Fruit fly (Drosophila melanogaster) whole organism, embryonic: ENCODE results near the gene her.
A peak's percentile ranks its signal among the peaks of the same experiment; 100 is the strongest.

Source experiments
- Atf-2 ChIP-seq: fragments of 200-800 bp; sonication (Bioruptor generic); optimal IDR thresholded peaks from 2 replicates; lab custom pipeline; 2016; ENCODE audit warnings: missing biosample characterization, missing genetic modification characterization
- CG11456 ChIP-seq: fragments of 200-800 bp; sonication (Bioruptor generic); IDR thresholded peaks from 3 replicates; pipeline ENCODE4 v1.3.6; 2022; ENCODE audit warnings: missing biosample characterization, missing genetic modification characterization
- CG13123 ChIP-seq: fragments of 200-800 bp; sonication (Bioruptor generic); optimal IDR thresholded peaks from 2 replicates; lab custom pipeline; 2016; ENCODE audit warnings: missing biosample characterization, missing genetic modification characterization
- CG13624 ChIP-seq: fragments of 200-800 bp; sonication (Bioruptor generic); optimal IDR thresholded peaks from 2 replicates; lab custom pipeline; 2016; ENCODE audit warnings: missing biosample characterization, missing genetic modification characterization
- CG13894 ChIP-seq: fragments of 200-800 bp; sonication (Bioruptor generic); optimal IDR thresholded peaks from 3 replicates; lab custom pipeline; 2018; ENCODE audit warnings: missing biosample characterization, mild to moderate bottlenecking, missing genetic modification characterization, moderate library complexity
- CG1602 ChIP-seq: fragments of 200-800 bp; sonication (Bioruptor generic); optimal IDR thresholded peaks from 3 replicates; lab custom pipeline; 2016; ENCODE audit warnings: missing biosample characterization, missing genetic modification characterization
- CG16813 ChIP-seq: fragments of 200-800 bp; sonication (Bioruptor generic); IDR thresholded peaks from 3 replicates; pipeline ENCODE4 v1.3.6; 2022; ENCODE audit warnings: missing biosample characterization, missing genetic modification characterization; ENCODE audit not compliant: partially characterized antibody
- CG18764 ChIP-seq: fragments of 200-800 bp; sonication (Bioruptor generic); optimal IDR thresholded peaks from 3 replicates; lab custom pipeline; 2016; ENCODE audit warnings: missing biosample characterization, missing genetic modification characterization
- CG3281 ChIP-seq: fragments of 200-800 bp; sonication (Bioruptor generic); optimal IDR thresholded peaks from 3 replicates; lab custom pipeline; 2017; ENCODE audit warnings: missing biosample characterization, mild to moderate bottlenecking, missing genetic modification characterization
- CG43689 ChIP-seq: fragments of 200-800 bp; sonication (Bioruptor generic); IDR thresholded peaks from 2 replicates; pipeline ENCODE4 v1.3.6; 2022; ENCODE audit warnings: missing biosample characterization, missing genetic modification characterization
- CG5180 ChIP-seq: fragments of 200-800 bp; sonication (Bioruptor generic); optimal IDR thresholded peaks from 3 replicates; lab custom pipeline; 2017; ENCODE audit warnings: missing biosample characterization, missing genetic modification characterization, mild to moderate bottlenecking, moderate library complexity, missing genetic modification reagents
- CG5245 ChIP-seq: fragments of 200-800 bp; sonication (Bioruptor generic); optimal IDR thresholded peaks from 3 replicates; lab custom pipeline; 2016; ENCODE audit warnings: missing biosample characterization, missing genetic modification characterization
- CG6254 ChIP-seq: fragments of 200-800 bp; sonication (Bioruptor generic); optimal IDR thresholded peaks from 3 replicates; lab custom pipeline; 2017; ENCODE audit warnings: mild to moderate bottlenecking, missing biosample characterization, missing genetic modification reagents, missing genetic modification characterization
- CG6272 ChIP-seq: fragments of 200-800 bp; sonication (Bioruptor generic); IDR thresholded peaks from 2 replicates; pipeline ENCODE4 v1.3.6; 2022; ENCODE audit warnings: missing biosample characterization, missing genetic modification characterization
- CG6791 ChIP-seq: fragments of 200-800 bp; sonication (Bioruptor generic); IDR thresholded peaks from 3 replicates; pipeline ENCODE4 v1.3.6; 2022; ENCODE audit warnings: missing biosample characterization, missing genetic modification characterization; ENCODE audit not compliant: partially characterized antibody
- CG7271 ChIP-seq: fragments of 200-800 bp; sonication (Bioruptor generic); optimal IDR thresholded peaks from 2 replicates; lab custom pipeline; 2018; ENCODE audit warnings: missing biosample characterization, mild to moderate bottlenecking, missing genetic modification characterization, moderate library complexity
- CG8478 ChIP-seq: fragments of >200 bp; optimal IDR thresholded peaks from 2 replicates; lab custom pipeline; 2018
- CG9215 ChIP-seq: fragments of 200-800 bp; sonication (Bioruptor generic); IDR thresholded peaks from 2 replicates; pipeline ENCODE4 v1.3.6; 2022; ENCODE audit warnings: missing biosample characterization, missing genetic modification characterization
- CG9797 ChIP-seq: fragments of 200-800 bp; sonication (Bioruptor generic); optimal IDR thresholded peaks from 3 replicates; lab custom pipeline; 2018; ENCODE audit warnings: missing biosample characterization, mild to moderate bottlenecking, missing genetic modification characterization
- Chrac-16 ChIP-seq: fragments of 200-800 bp; sonication (Bioruptor generic); optimal IDR thresholded peaks from 3 replicates; lab custom pipeline; 2016; ENCODE audit warnings: missing biosample characterization, missing genetic modification characterization
- D19A ChIP-seq: fragments of 200-800 bp; optimal IDR thresholded peaks from 3 replicates; lab custom pipeline; 2019; ENCODE audit warnings: missing biosample characterization, mild to moderate bottlenecking, missing genetic modification characterization, moderate library complexity
- Dad ChIP-seq: fragments of 200-800 bp; sonication (Bioruptor generic); optimal IDR thresholded peaks from 3 replicates; lab custom pipeline; 2016; ENCODE audit warnings: missing biosample characterization, missing genetic modification characterization
- Dp ChIP-seq: fragments of 200-800 bp; sonication (Bioruptor generic); optimal IDR thresholded peaks from 2 replicates; lab custom pipeline; 2018; ENCODE audit warnings: missing biosample characterization, mild to moderate bottlenecking, missing genetic modification characterization, moderate library complexity
- HLH4C ChIP-seq: fragments of 200-800 bp; sonication (Bioruptor generic); IDR thresholded peaks from 3 replicates; pipeline ENCODE4 v1.3.6; 2022; ENCODE audit warnings: missing biosample characterization, missing genetic modification characterization; ENCODE audit not compliant: partially characterized antibody
- HmgZ ChIP-seq: fragments of 200-800 bp; sonication (Bioruptor generic); optimal IDR thresholded peaks from 2 replicates; lab custom pipeline; 2018; ENCODE audit warnings: missing biosample characterization, mild to moderate bottlenecking, missing genetic modification characterization
- MBD-R2 ChIP-seq: fragments of 200-800 bp; sonication (Bioruptor generic); IDR thresholded peaks from 2 replicates; pipeline ENCODE4 v1.3.6; 2022; ENCODE audit warnings: missing biosample characterization, missing genetic modification characterization
- MESR4 ChIP-seq: fragments of 200-800 bp; sonication (Bioruptor generic); optimal IDR thresholded peaks from 2 replicates; lab custom pipeline; 2018; ENCODE audit warnings: missing biosample characterization, mild to moderate bottlenecking, missing genetic modification characterization, moderate library complexity
- Med ChIP-seq: fragments of 200-800 bp; sonication (Bioruptor generic); peaks from one replicate; lab custom pipeline; 2016; ENCODE audit warnings: missing biosample characterization, missing genetic modification characterization, mild to moderate bottlenecking, inconsistent platforms, moderate library complexity
- Nf-YB ChIP-seq: fragments of 200-800 bp; sonication (Bioruptor generic); optimal IDR thresholded peaks from 3 replicates; lab custom pipeline; 2019; ENCODE audit warnings: missing biosample characterization, mild to moderate bottlenecking, missing genetic modification characterization, moderate library complexity
- NfI ChIP-seq: fragments of 200-800 bp; sonication (Bioruptor generic); optimal IDR thresholded peaks from 3 replicates; lab custom pipeline; 2018; ENCODE audit warnings: missing biosample characterization, mild to moderate bottlenecking, missing genetic modification characterization, moderate library complexity
- Opbp ChIP-seq: fragments of 200-800 bp; sonication (Bioruptor generic); IDR thresholded peaks from 3 replicates; pipeline ENCODE4 v1.3.6; 2022; ENCODE audit warnings: missing biosample characterization, missing genetic modification characterization; ENCODE audit not compliant: partially characterized antibody
- Sox100B ChIP-seq: fragments of 200-800 bp; sonication (Bioruptor generic); optimal IDR thresholded peaks from 3 replicates; lab custom pipeline; 2018; ENCODE audit warnings: missing biosample characterization, mild to moderate bottlenecking, missing genetic modification characterization
- Spps ChIP-seq: fragments of 200-800 bp; sonication (Bioruptor generic); optimal IDR thresholded peaks from 2 replicates; lab custom pipeline; 2018; ENCODE audit warnings: missing biosample characterization, mild to moderate bottlenecking, missing genetic modification characterization
- Sry-β ChIP-seq: fragments of 200-800 bp; sonication (Bioruptor generic); optimal IDR thresholded peaks from 2 replicates; lab custom pipeline; 2018; ENCODE audit warnings: missing biosample characterization, mild to moderate bottlenecking, missing genetic modification characterization, moderate library complexity
- ap ChIP-seq: fragments of 200-800 bp; sonication (Bioruptor generic); IDR thresholded peaks from 2 replicates; pipeline ENCODE4 v1.3.6; 2022; ENCODE audit warnings: missing biosample characterization, missing genetic modification characterization
- ara ChIP-seq: fragments of 200-800 bp; sonication (Bioruptor generic); IDR thresholded peaks from 2 replicates; pipeline ENCODE4 v1.3.6; 2022; ENCODE audit warnings: missing biosample characterization, missing genetic modification characterization
- bbx ChIP-seq: fragments of 200-800 bp; sonication (Bioruptor generic); IDR thresholded peaks from 2 replicates; pipeline ENCODE4 v1.3.6; 2022; ENCODE audit warnings: missing biosample characterization, missing genetic modification characterization; ENCODE audit not compliant: partially characterized antibody
- ci ChIP-seq: fragments of 200-800 bp; sonication (Bioruptor generic); IDR thresholded peaks from 3 replicates; pipeline ENCODE4 v1.3.6; 2022; ENCODE audit warnings: missing biosample characterization, missing genetic modification characterization
- dan ChIP-seq: fragments of 200-800 bp; sonication (Bioruptor generic); IDR thresholded peaks from 2 replicates; pipeline ENCODE4 v1.3.6; 2022; ENCODE audit warnings: missing biosample characterization, missing genetic modification characterization
- danr ChIP-seq: fragments of 200-800 bp; sonication (Bioruptor generic); IDR thresholded peaks from 2 replicates; pipeline ENCODE4 v1.3.6; 2022; ENCODE audit warnings: missing biosample characterization, missing genetic modification characterization
- fd102C ChIP-seq: fragments of 200-800 bp; sonication (Bioruptor generic); optimal IDR thresholded peaks from 2 replicates; lab custom pipeline; 2018; ENCODE audit warnings: missing biosample characterization, mild to moderate bottlenecking, missing genetic modification characterization, moderate library complexity
- gem ChIP-seq: fragments of 200-800 bp; sonication (Bioruptor generic); optimal IDR thresholded peaks from 2 replicates; lab custom pipeline; 2019; ENCODE audit warnings: missing biosample characterization, mild to moderate bottlenecking, missing genetic modification characterization, moderate library complexity
- ham ChIP-seq: fragments of 200-800 bp; sonication (Bioruptor generic); IDR thresholded peaks from 2 replicates; pipeline ENCODE4 v1.3.6; 2022; ENCODE audit warnings: missing biosample characterization, missing genetic modification characterization
- klu ChIP-seq: fragments of 200-800 bp; sonication (Bioruptor generic); IDR thresholded peaks from 2 replicates; pipeline ENCODE4 v1.3.6; 2022; ENCODE audit warnings: missing biosample characterization, missing genetic modification characterization
- oc ChIP-seq: fragments of 200-800 bp; sonication (Bioruptor generic); optimal IDR thresholded peaks from 2 replicates; lab custom pipeline; 2018; ENCODE audit warnings: missing biosample characterization, mild to moderate bottlenecking, missing genetic modification characterization, moderate library complexity
- peb ChIP-seq: fragments of 200-800 bp; sonication (Bioruptor generic); IDR thresholded peaks from 2 replicates; pipeline ENCODE4 v1.3.6; 2022; ENCODE audit warnings: missing biosample characterization, missing genetic modification characterization
- repo ChIP-seq: fragments of 200-800 bp; sonication (Bioruptor generic); optimal IDR thresholded peaks from 2 replicates; lab custom pipeline; 2016; ENCODE audit warnings: missing biosample characterization, missing genetic modification characterization
- stc ChIP-seq: fragments of 200-800 bp; sonication (Bioruptor generic); IDR thresholded peaks from 2 replicates; pipeline ENCODE4 v1.3.6; 2022; ENCODE audit warnings: missing biosample characterization, missing genetic modification characterization
- wek ChIP-seq: fragments of 200-800 bp; sonication (Bioruptor generic); optimal IDR thresholded peaks from 3 replicates; lab custom pipeline; 2018; ENCODE audit warnings: missing biosample characterization, mild to moderate bottlenecking, missing genetic modification characterization, moderate library complexity
- yki ChIP-seq: fragments of >200 bp; optimal IDR thresholded peaks from 3 replicates; lab custom pipeline; 2018
- zen2 ChIP-seq: fragments of 200-800 bp; sonication (Bioruptor generic); IDR thresholded peaks from 3 replicates; pipeline ENCODE4 v1.3.6; 2022; ENCODE audit warnings: missing biosample characterization, missing genetic modification characterization; ENCODE audit not compliant: partially characterized antibody

The her gene

dm6 chr2L:16643961-16644360, 33.0 kb upstream of the her start (continued):
- no peak for TF ChIP-seq bbx (GFP tag; lab: Robert Waterston, UW)
- TF ChIP-seq yki (lab: Kevin White, UChicago) = no peak
- peak; percentile 54 for TF ChIP-seq Chrac-16 (GFP tag; lab: Kevin White, UChicago)
- peak; percentile 55 for TF ChIP-seq CG6254 (GFP tag; lab: Kevin White, UChicago)
- no peak for TF ChIP-seq CG9797 (GFP tag; lab: Kevin White, UChicago)
- TF ChIP-seq repo (GFP tag; lab: Kevin White, UChicago) = no peak
- 0 out of 2 replicates have a peak, but pooled peaks have one; percentile 29 for TF ChIP-seq CG6272 (GFP tag; lab: Robert Waterston, UW)
- TF ChIP-seq CG13894 (tag; lab: Kevin White, UChicago) = peak; percentile 11
- TF ChIP-seq CG8478 (lab: Kevin White, UChicago) = no peak
- TF ChIP-seq Dp (GFP tag; lab: Kevin White, UChicago) = no peak
- no peak for TF ChIP-seq wek (GFP tag; lab: Kevin White, UChicago)
- no peak for TF ChIP-seq Opbp
- TF ChIP-seq zen2 (GFP tag; lab: Robert Waterston, UW) = no peak
- peak; percentile 4 for TF ChIP-seq Spps (tag; lab: Kevin White, UChicago)
- TF ChIP-seq CG13624 (GFP tag; lab: Kevin White, UChicago) = peak; percentile 38
- TF ChIP-seq CG5180 = peak; percentile 35
- peak; percentile 38 for TF ChIP-seq Nf-YB (GFP tag; lab: Kevin White, UChicago)
- peak; percentile 87 for TF ChIP-seq Med (GFP tag; lab: Kevin White, UChicago)
- TF ChIP-seq MESR4 (GFP tag; lab: Kevin White, UChicago) = no peak
- peak; percentile 51 for TF ChIP-seq CG9215
- peak; percentile 39 for TF ChIP-seq D19A
- peak; percentile 52 for TF ChIP-seq HmgZ
- TF ChIP-seq peb (GFP tag; lab: Robert Waterston, UW) = peak; percentile 40; the same call in 1 of the 2 replicates
- peak; percentile 28; the same call in 1 of the 2 replicates for TF ChIP-seq MBD-R2 (GFP tag; lab: Robert Waterston, UW)
- TF ChIP-seq danr = peak; percentile 45; the same call in 1 of the 2 replicates
- TF ChIP-seq CG5245 (GFP tag; lab: Kevin White, UChicago) = no peak
- peak; percentile 75 for TF ChIP-seq ci (GFP tag; lab: Robert Waterston, UW)
- no peak for TF ChIP-seq CG6791 (GFP tag; lab: Robert Waterston, UW)
- TF ChIP-seq CG13123 = no peak
- no peak for TF ChIP-seq klu
- peak; percentile 18 for TF ChIP-seq CG18764 (GFP tag; lab: Kevin White, UChicago)
- TF ChIP-seq CG11456 (GFP tag; lab: Robert Waterston, UW) = no peak
- peak; percentile 71 for TF ChIP-seq stc (GFP tag; lab: Robert Waterston, UW)
- TF ChIP-seq fd102C = no peak
- TF ChIP-seq HLH4C = no peak
- TF ChIP-seq CG16813 = no peak
- TF ChIP-seq NfI (GFP tag; lab: Kevin White, UChicago) = peak; percentile 54
- peak; percentile 48 for TF ChIP-seq Atf-2 (GFP tag; lab: Kevin White, UChicago)
- TF ChIP-seq Sox100B (GFP tag; lab: Kevin White, UChicago) = peak; percentile 53
- TF ChIP-seq Sry-β = no peak
- TF ChIP-seq ham (GFP tag; lab: Robert Waterston, UW) = no peak
- TF ChIP-seq dan (GFP tag; lab: Robert Waterston, UW) = no peak
- peak; percentile 76 for TF ChIP-seq CG3281 (GFP tag; lab: Kevin White, UChicago)
- no peak for TF ChIP-seq Dad (GFP tag; lab: Kevin White, UChicago)
- 0 out of 2 replicates have a peak, but pooled peaks have one; percentile 29 for TF ChIP-seq CG43689
- peak; percentile 83 for TF ChIP-seq gem (tag; lab: Kevin White, UChicago)
- peak; percentile 38; the same call in 1 of the 2 replicates for TF ChIP-seq ara
- peak; percentile 46 for TF ChIP-seq CG7271
- peak; percentile 31; the same call in 1 of the 2 replicates for TF ChIP-seq ap (GFP tag; lab: Robert Waterston, UW)
- peak; percentile 56 for TF ChIP-seq oc
- TF ChIP-seq CG1602 (GFP tag; lab: Kevin White, UChicago) = peak; percentile 38
